Worm (Caenorhabditis elegans): ENCODE measurements around the gene C34C12.6.

C34C12.6 gene

DNA sequence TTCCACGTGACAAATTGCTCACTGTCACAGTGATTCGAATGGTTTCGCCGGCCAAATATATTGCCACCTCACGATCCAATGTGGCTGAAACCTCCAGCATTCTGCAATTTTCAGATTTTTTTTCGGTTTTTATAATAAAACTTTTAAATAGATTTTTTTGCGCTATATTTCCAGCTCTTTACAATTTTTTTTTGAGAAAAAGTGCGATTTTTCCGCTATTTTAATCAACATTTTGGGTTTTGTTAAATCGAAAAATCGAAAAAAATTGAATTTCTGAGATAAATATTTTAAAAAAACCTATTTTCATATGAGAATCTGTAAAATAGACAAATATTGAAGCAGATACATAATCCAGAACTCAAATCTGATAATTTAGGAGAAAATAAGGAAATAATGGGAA lies 16.6 kb downstream of the C34C12.6 start, which contains the start of gene M01F1.9:
M01F1.9 (minus strand) TSS at position 101 of the 400 bp plus-strand sequence.
- TF ChIP-seq egl-43 (GFP tag; IDR thresholded peaks at IDR 0.05), result no peak

ce11 chrIII:3499850-3500249 lies 17.5 kb downstream of the C34C12.6 start:
- no peak for TF ChIP-seq mdl-1 (tag; optimal IDR thresholded peaks at IDR 0.05)
- TF ChIP-seq unc-130 (GFP tag; optimal IDR thresholded peaks at IDR 0.05), result peak; percentile 61
- no peak for TF ChIP-seq lin-29 (GFP tag; IDR thresholded peaks at IDR 0.05)
- TF ChIP-seq ceh-20 (GFP tag; IDR thresholded peaks at IDR 0.05), result peak; percentile 78
- TF ChIP-seq pha-4 (GFP tag; IDR thresholded peaks at IDR 0.05), result no peak
- TF ChIP-seq pha-4 (tag; optimal IDR thresholded peaks at IDR 0.05), result no peak
- TF ChIP-seq ceh-32 (tag; optimal IDR thresholded peaks at IDR 0.05; ENCODE audit: poor library complexity), result no peak
- peak; percentile 72 for TF ChIP-seq vab-7 (GFP tag; IDR thresholded peaks at IDR 0.05)
- peak; percentile 23 for TF ChIP-seq rbr-2 (tag; optimal IDR thresholded peaks at IDR 0.05)
- peak; percentile 37; the same call in 1 of the 2 replicates for TF ChIP-seq dmd-6 (GFP tag; IDR thresholded peaks at IDR 0.05)
- TF ChIP-seq mxl-3 (GFP tag; optimal IDR thresholded peaks at IDR 0.05), result no peak
- TF ChIP-seq lin-38 (GFP tag; IDR thresholded peaks at IDR 0.05), result peak; percentile 71
- 0 out of 2 replicates have a peak, but pooled peaks have one; percentile 22 for TF ChIP-seq D1046.2 (GFP tag; IDR thresholded peaks at IDR 0.05)
- no peak for TF ChIP-seq snpc-4 (tag; optimal IDR thresholded peaks at IDR 0.05)
- 0 out of 2 replicates have a peak, but pooled peaks have one; percentile 32 for TF ChIP-seq egl-43 (GFP tag; IDR thresholded peaks at IDR 0.05)
- TF ChIP-seq F49E8.2 (tag; optimal IDR thresholded peaks at IDR 0.05; ENCODE audit: borderline replicate concordance), result peak; percentile 3
- no peak for TF ChIP-seq daf-8 (GFP tag; IDR thresholded peaks at IDR 0.05)
- TF ChIP-seq ces-1 (GFP tag; optimal IDR thresholded peaks at IDR 0.05), result no peak
- peak; percentile 56; the same call in 1 of the 2 replicates for TF ChIP-seq arid-1 (GFP tag; conservative IDR thresholded peaks at IDR 0.05)
- peak; percentile 22; the same call in 1 of the 2 replicates for TF ChIP-seq ZK337.2 (GFP tag; IDR thresholded peaks at IDR 0.05)
- peak; percentile 45 for TF ChIP-seq aha-1 (tag)
- TF ChIP-seq lim-7 (GFP tag; IDR thresholded peaks at IDR 0.05), result peak; percentile 48; the same call in 1 of the 2 replicates
- TF ChIP-seq F44E2.7 (GFP tag; IDR thresholded peaks at IDR 0.05), result no peak
- TF ChIP-seq nhr-41 (GFP tag; IDR thresholded peaks at IDR 0.05), result no peak
- TF ChIP-seq lsy-2 (tag; optimal IDR thresholded peaks at IDR 0.05), result no peak
- peak in 1 of 2 experiments; percentile 71 for TF ChIP-seq hif-1 (tag; optimal IDR thresholded peaks at IDR 0.05)
- TF ChIP-seq spr-1 (tag; optimal IDR thresholded peaks at IDR 0.05), result no peak
- peak; percentile 54; the same call in 1 of the 2 replicates for TF ChIP-seq ceh-44 (GFP tag; IDR thresholded peaks at IDR 0.05)
- TF ChIP-seq nhr-6 (tag; optimal IDR thresholded peaks at IDR 0.05), result no peak
- TF ChIP-seq Y48G9A.11 (GFP tag; IDR thresholded peaks at IDR 0.05), result peak; percentile 85
- no peak for TF ChIP-seq php-3 (GFP tag; IDR thresholded peaks at IDR 0.05)
- no peak for TF ChIP-seq ztf-11 (tag; optimal IDR thresholded peaks at IDR 0.05)
- no peak for TF ChIP-seq spr-3 (GFP tag; optimal IDR thresholded peaks at IDR 0.05)
- TF ChIP-seq dmd-9 (GFP tag; IDR thresholded peaks at IDR 0.05), result 0 out of 2 replicates have a peak, but pooled peaks have one; percentile 45
- TF ChIP-seq hmg-1.1 (GFP tag; IDR thresholded peaks at IDR 0.05), result peak; percentile 51; the same call in 1 of the 2 replicates
- TF ChIP-seq aly-2 (tag; optimal IDR thresholded peaks at IDR 0.05), result no peak
- TF ChIP-seq mes-2 (tag; optimal IDR thresholded peaks at IDR 0.05; ENCODE audit: poor library complexity, severe bottlenecking), result peak; percentile 89
- TF ChIP-seq unc-39 (tag; optimal IDR thresholded peaks at IDR 0.05), result no peak
- no peak for TF ChIP-seq attf-4 (tag; optimal IDR thresholded peaks at IDR 0.05)
- peak; percentile 42 for TF ChIP-seq T20F7.1 (GFP tag; optimal IDR thresholded peaks at IDR 0.05)
- TF ChIP-seq fos-1 (tag; optimal IDR thresholded peaks at IDR 0.05), result no peak
- no peak for TF ChIP-seq nhr-28 (tag; optimal IDR thresholded peaks at IDR 0.05)
- no peak for TF ChIP-seq tra-1 (GFP tag; IDR thresholded peaks at IDR 0.05)
